Fruit fly (Drosophila melanogaster) whole organism, embryonic: ENCODE results near the gene Rpn1.
A peak's percentile ranks its signal among the peaks of the same experiment; 100 is the strongest.

Source experiments
- Abd-B ChIP-seq: fragments of 200-800 bp; sonication (Bioruptor generic); optimal IDR thresholded peaks from 2 replicates; lab custom pipeline; 2018; ENCODE audit warnings: missing biosample characterization, mild to moderate bottlenecking, missing genetic modification characterization, moderate library complexity
- Bgb ChIP-seq: fragments of 200-800 bp; sonication (Bioruptor generic); IDR thresholded peaks from 2 replicates; pipeline ENCODE4 v1.3.6; 2022; ENCODE audit warnings: missing biosample characterization, missing genetic modification characterization; ENCODE audit not compliant: partially characterized antibody
- CG10321 ChIP-seq: fragments of 200-800 bp; sonication (Bioruptor generic); IDR thresholded peaks from 2 replicates; pipeline ENCODE4 v1.3.6; 2022; ENCODE audit warnings: missing biosample characterization, missing genetic modification characterization
- CG14710 ChIP-seq: fragments of 200-800 bp; sonication (Bioruptor generic); optimal IDR thresholded peaks from 3 replicates; lab custom pipeline; 2019; ENCODE audit warnings: missing biosample characterization, mild to moderate bottlenecking, missing genetic modification characterization, moderate library complexity
- CG15514 ChIP-seq: fragments of 200-800 bp; sonication (Bioruptor generic); optimal IDR thresholded peaks from 3 replicates; lab custom pipeline; 2017; ENCODE audit warnings: missing biosample characterization, missing genetic modification characterization, mild to moderate bottlenecking, moderate library complexity, missing genetic modification reagents
- CG1603 ChIP-seq: fragments of 200-800 bp; sonication (Bioruptor generic); optimal IDR thresholded peaks from 2 replicates; lab custom pipeline; 2019; ENCODE audit warnings: missing biosample characterization, mild to moderate bottlenecking, missing genetic modification characterization, moderate library complexity
- CG17802 ChIP-seq: fragments of 200-800 bp; sonication (Bioruptor generic); optimal IDR thresholded peaks from 2 replicates; lab custom pipeline; 2018; ENCODE audit warnings: missing biosample characterization, mild to moderate bottlenecking, missing genetic modification characterization, moderate library complexity
- CG1792 ChIP-seq: fragments of 200-800 bp; sonication (Bioruptor generic); optimal IDR thresholded peaks from 2 replicates; lab custom pipeline; 2016; ENCODE audit warnings: missing biosample characterization, missing genetic modification characterization
- CG18011 ChIP-seq: fragments of 200-800 bp; sonication (Bioruptor generic); optimal IDR thresholded peaks from 2 replicates; lab custom pipeline; 2017; ENCODE audit warnings: missing biosample characterization, missing genetic modification characterization, mild to moderate bottlenecking, moderate library complexity, missing genotype
- CG18599 ChIP-seq: fragments of 200-800 bp; sonication (Bioruptor generic); optimal IDR thresholded peaks from 3 replicates; lab custom pipeline; 2017; ENCODE audit warnings: missing biosample characterization, missing genetic modification characterization, mild to moderate bottlenecking, moderate library complexity, missing genetic modification reagents
- CG2120 ChIP-seq: fragments of 200-800 bp; sonication (Bioruptor generic); optimal IDR thresholded peaks from 3 replicates; lab custom pipeline; 2016; ENCODE audit warnings: missing biosample characterization, missing genetic modification characterization
- CG2199 ChIP-seq: fragments of 200-800 bp; sonication (Bioruptor generic); IDR thresholded peaks from 3 replicates; pipeline ENCODE4 v1.3.6; 2022; ENCODE audit warnings: missing biosample characterization, missing genetic modification characterization
- CG30403 ChIP-seq: fragments of 200-800 bp; sonication (Bioruptor generic); optimal IDR thresholded peaks from 3 replicates; lab custom pipeline; 2016; ENCODE audit warnings: missing biosample characterization, missing genetic modification characterization
- CG32532 ChIP-seq: fragments of 200-800 bp; sonication (Bioruptor generic); IDR thresholded peaks from 2 replicates; pipeline ENCODE4 v1.3.6; 2022; ENCODE audit warnings: missing biosample characterization, missing genetic modification characterization
- CG4820 ChIP-seq: fragments of 200-800 bp; sonication (Bioruptor generic); optimal IDR thresholded peaks from 3 replicates; lab custom pipeline; 2016; ENCODE audit warnings: missing biosample characterization, missing genetic modification characterization
- CG7372 ChIP-seq: fragments of 200-800 bp; sonication (Bioruptor generic); IDR thresholded peaks from 2 replicates; pipeline ENCODE4 v1.3.6; 2022; ENCODE audit warnings: missing biosample characterization, missing genetic modification characterization
- CG7987 ChIP-seq: fragments of 200-800 bp; sonication (Bioruptor generic); optimal IDR thresholded peaks from 2 replicates; lab custom pipeline; 2018; ENCODE audit warnings: missing biosample characterization, mild to moderate bottlenecking, missing genetic modification characterization, moderate library complexity
- CG8281 ChIP-seq: fragments of 200-800 bp; sonication (Bioruptor generic); optimal IDR thresholded peaks from 2 replicates; lab custom pipeline; 2018; ENCODE audit warnings: missing biosample characterization, mild to moderate bottlenecking, missing genetic modification characterization, moderate library complexity
- CG8290 ChIP-seq, 3 experiments: fragments of 200-800 bp; sonication (Bioruptor generic); optimal IDR thresholded peaks; 2 replicates each; lab custom pipeline; 2016 to 2019; ENCODE audit warnings: missing biosample characterization in 3 of 3, missing genetic modification characterization in 3 of 3, mild to moderate bottlenecking in 2 of 3, moderate library complexity in 1 of 3
- CG9876 ChIP-seq: fragments of 200-800 bp; sonication (Bioruptor generic); optimal IDR thresholded peaks from 2 replicates; lab custom pipeline; 2016; ENCODE audit warnings: missing biosample characterization, missing genetic modification characterization
- D19B ChIP-seq: fragments of 200-800 bp; sonication (Bioruptor generic); optimal IDR thresholded peaks from 2 replicates; lab custom pipeline; 2017; ENCODE audit warnings: missing biosample characterization, mild to moderate bottlenecking, missing genetic modification characterization
- Dip2 ChIP-seq: fragments of 200-800 bp; sonication (Bioruptor generic); IDR thresholded peaks from 2 replicates; pipeline ENCODE4 v1.3.6; 2022; ENCODE audit warnings: missing biosample characterization, missing genetic modification characterization
- Drgx ChIP-seq: fragments of 200-800 bp; sonication (Bioruptor generic); IDR thresholded peaks from 2 replicates; pipeline ENCODE4 v1.3.6; 2022; ENCODE audit warnings: missing biosample characterization, missing genetic modification characterization
- Ets65A ChIP-seq: fragments of 200-800 bp; sonication (Bioruptor generic); peaks from one replicate; lab custom pipeline; 2016; ENCODE audit warnings: missing biosample characterization, missing genetic modification characterization
- Lpt ChIP-seq: fragments of >200 bp; optimal IDR thresholded peaks from 2 replicates; lab custom pipeline; 2018; ENCODE audit warnings: missing biosample characterization, missing genetic modification characterization
- Max ChIP-seq: fragments of 200-800 bp; sonication (Bioruptor generic); optimal IDR thresholded peaks from 2 replicates; lab custom pipeline; 2016; ENCODE audit warnings: missing biosample characterization, mild to moderate bottlenecking, missing genetic modification characterization
- Med ChIP-seq: fragments of 200-800 bp; sonication (Bioruptor generic); peaks from one replicate; lab custom pipeline; 2016; ENCODE audit warnings: missing biosample characterization, missing genetic modification characterization, mild to moderate bottlenecking, inconsistent platforms, moderate library complexity
- Side ChIP-seq: fragments of 200-800 bp; sonication (Bioruptor generic); optimal IDR thresholded peaks from 2 replicates; lab custom pipeline; 2016; ENCODE audit warnings: missing biosample characterization, missing genetic modification characterization
- ash1 ChIP-seq: fragments of 200-800 bp; sonication (Bioruptor generic); optimal IDR thresholded peaks from 2 replicates; lab custom pipeline; 2018; ENCODE audit warnings: missing biosample characterization, mild to moderate bottlenecking, missing genetic modification characterization
- cad ChIP-seq: fragments of >200 bp; optimal IDR thresholded peaks from 2 replicates; lab custom pipeline; 2017; ENCODE audit warnings: missing biosample characterization, missing genetic modification characterization
- cas ChIP-seq: fragments of 200-800 bp; sonication (Bioruptor generic); IDR thresholded peaks from 2 replicates; pipeline ENCODE4 v1.3.6; 2022; ENCODE audit warnings: missing biosample characterization, missing genetic modification characterization
- ci ChIP-seq: fragments of 200-800 bp; sonication (Bioruptor generic); IDR thresholded peaks from 3 replicates; pipeline ENCODE4 v1.3.6; 2022; ENCODE audit warnings: missing biosample characterization, missing genetic modification characterization
- exex ChIP-seq: fragments of 200-800 bp; sonication (Bioruptor generic); optimal IDR thresholded peaks from 4 replicates; lab custom pipeline; 2018; ENCODE audit warnings: missing biosample characterization, mild to moderate bottlenecking, missing genetic modification characterization, moderate library complexity
- fd96Cb ChIP-seq: fragments of 200-800 bp; sonication (Bioruptor generic); optimal IDR thresholded peaks from 2 replicates; lab custom pipeline; 2018; ENCODE audit warnings: missing biosample characterization, mild to moderate bottlenecking, missing genetic modification characterization, moderate library complexity
- fru ChIP-seq: fragments of >200 bp; optimal IDR thresholded peaks from 2 replicates; lab custom pipeline; 2017
- gcm ChIP-seq: fragments of 200-800 bp; sonication (Bioruptor generic); optimal IDR thresholded peaks from 2 replicates; lab custom pipeline; 2019; ENCODE audit warnings: missing biosample characterization, mild to moderate bottlenecking, missing genetic modification characterization, moderate library complexity
- grau ChIP-seq: fragments of 200-800 bp; optimal IDR thresholded peaks from 3 replicates; lab custom pipeline; 2019; ENCODE audit warnings: missing biosample characterization, mild to moderate bottlenecking, missing genetic modification characterization, moderate library complexity
- kay ChIP-seq: fragments of 200-800 bp; sonication (Bioruptor generic); optimal IDR thresholded peaks from 2 replicates; lab custom pipeline; 2016; ENCODE audit warnings: missing biosample characterization, missing genetic modification characterization
- lola ChIP-seq, 3 experiments: fragments of >200 bp in 2 of 3; fragments of 200-800 bp in 1 of 3; sonication (Bioruptor generic) in 1 of 3; optimal IDR thresholded peaks; 2 replicates each; lab custom pipeline; 2017 to 2019; ENCODE audit warnings: missing biosample characterization in 3 of 3, missing genetic modification characterization in 3 of 3, mild to moderate bottlenecking in 1 of 3, moderate library complexity in 1 of 3
- nom ChIP-seq: fragments of 200-800 bp; sonication (Bioruptor generic); optimal IDR thresholded peaks from 2 replicates; lab custom pipeline; 2017; ENCODE audit warnings: missing biosample characterization, missing genetic modification characterization, mild to moderate bottlenecking, moderate library complexity, missing genetic modification reagents
- pfk ChIP-seq: fragments of 200-800 bp; sonication (Bioruptor generic); optimal IDR thresholded peaks from 2 replicates; lab custom pipeline; 2018; ENCODE audit warnings: missing biosample characterization, mild to moderate bottlenecking, missing genetic modification characterization, moderate library complexity
- sens ChIP-seq: fragments of 200-800 bp; sonication (Bioruptor generic); peaks from one replicate; lab custom pipeline; 2016; ENCODE audit warnings: missing biosample characterization, missing genetic modification characterization
- sima ChIP-seq: fragments of 200-800 bp; sonication (Bioruptor generic); optimal IDR thresholded peaks from 2 replicates; lab custom pipeline; 2016; ENCODE audit warnings: missing biosample characterization, missing genetic modification characterization
- sisA ChIP-seq: fragments of 200-800 bp; sonication (Bioruptor generic); IDR thresholded peaks from 2 replicates; pipeline ENCODE4 v1.3.6; 2022; ENCODE audit warnings: missing biosample characterization, missing genetic modification characterization
- sug ChIP-seq: fragments of 200-800 bp; optimal IDR thresholded peaks from 2 replicates; lab custom pipeline; 2019; ENCODE audit warnings: missing biosample characterization, mild to moderate bottlenecking, missing genetic modification characterization, moderate library complexity
- tup ChIP-seq: fragments of 200-800 bp; sonication (Bioruptor generic); optimal IDR thresholded peaks from 2 replicates; lab custom pipeline; 2016; ENCODE audit warnings: missing biosample characterization, mild to moderate bottlenecking, missing genetic modification characterization, moderate library complexity
- z ChIP-seq: fragments of 200-800 bp; sonication (Bioruptor generic); IDR thresholded peaks from 3 replicates; pipeline ENCODE4 v1.3.6; 2022; ENCODE audit warnings: missing biosample characterization, missing genetic modification characterization

Rpn1 gene

DNA sequence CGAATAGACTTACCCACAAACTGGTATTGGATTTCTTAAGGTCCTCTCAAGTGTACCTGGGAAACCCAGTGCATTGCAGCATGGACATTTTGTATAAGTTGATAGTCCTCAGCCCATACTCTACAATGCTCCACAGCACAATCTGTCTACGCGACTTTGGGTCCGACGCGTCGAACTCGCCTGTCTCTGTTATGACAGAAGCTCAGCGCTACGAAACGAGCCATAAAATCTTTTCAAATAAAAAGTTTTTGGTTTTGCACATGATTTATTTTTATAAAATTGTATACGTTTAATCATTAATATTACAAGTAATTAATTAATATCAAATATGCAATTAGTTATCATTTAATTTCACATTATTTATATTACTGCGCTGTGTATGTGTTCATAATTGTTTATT is 47.6 kb upstream of the Rpn1 start:
- peak; percentile 95 for TF ChIP-seq CG18011 (GFP tag; lab: Kevin White, UChicago)
- no peak for TF ChIP-seq Abd-B (GFP tag; lab: Kevin White, UChicago)
- TF ChIP-seq cad (GFP tag; lab: Kevin White, UChicago) = peak; percentile 69
- TF ChIP-seq CG8281 (tag; lab: Kevin White, UChicago) = no peak
- TF ChIP-seq Ets65A (GFP tag; lab: Kevin White, UChicago) = peak; percentile 48

- TF ChIP-seq grau (peak; percentile 67), D19B (peak; percentile 25), sima (GFP tag; lab: Kevin White, UChicago) (no peak), CG32532 (GFP tag; lab: Robert Waterston, UW) (0 out of 2 replicates have a peak, but pooled peaks have one; percentile 14), gcm (GFP tag; lab: Kevin White, UChicago) (peak; percentile 61), ci (GFP tag; lab: Robert Waterston, UW) (0 out of 3 replicates have a peak, but pooled peaks have one; percentile 7), CG15514 (no peak), sug (tag; lab: Kevin White, UChicago) (no peak), kay (GFP tag; lab: Kevin White, UChicago) (no peak), CG14710 (tag; lab: Kevin White, UChicago) (no peak), Dip2 (GFP tag; lab: Robert Waterston, UW) (no peak), Med (GFP tag; lab: Kevin White, UChicago) (peak; percentile 68), lola (GFP tag; optimal IDR thresholded peaks at IDR 0.05; lab: Kevin White, UChicago) (no peak), Side (no peak), sens (GFP tag; lab: Kevin White, UChicago) (peak; percentile 53), sisA (GFP tag; lab: Robert Waterston, UW) (no peak), exex (tag; lab: Kevin White, UChicago) (peak; percentile 10), nom (GFP tag; lab: Kevin White, UChicago) (peak; percentile 63), CG2199 (GFP tag; lab: Robert Waterston, UW) (0 out of 3 replicates have a peak, but pooled peaks have one; percentile 8), Lpt (GFP tag; lab: Kevin White, UChicago) (no peak), Drgx (GFP tag; lab: Robert Waterston, UW) (peak; percentile 14; the same call in 1 of the 2 replicates), fru (lab: Kevin White, UChicago) (no peak), CG10321 (no peak), CG2120 (peak; percentile 48), CG18599 (peak; percentile 25), fd96Cb (tag; lab: Kevin White, UChicago) (no peak), CG4820 (GFP tag; lab: Kevin White, UChicago) (no peak)
Observed at dm6 chr3L:19869698-19870097, 45.2 kb upstream of the Rpn1 start.

DNA sequence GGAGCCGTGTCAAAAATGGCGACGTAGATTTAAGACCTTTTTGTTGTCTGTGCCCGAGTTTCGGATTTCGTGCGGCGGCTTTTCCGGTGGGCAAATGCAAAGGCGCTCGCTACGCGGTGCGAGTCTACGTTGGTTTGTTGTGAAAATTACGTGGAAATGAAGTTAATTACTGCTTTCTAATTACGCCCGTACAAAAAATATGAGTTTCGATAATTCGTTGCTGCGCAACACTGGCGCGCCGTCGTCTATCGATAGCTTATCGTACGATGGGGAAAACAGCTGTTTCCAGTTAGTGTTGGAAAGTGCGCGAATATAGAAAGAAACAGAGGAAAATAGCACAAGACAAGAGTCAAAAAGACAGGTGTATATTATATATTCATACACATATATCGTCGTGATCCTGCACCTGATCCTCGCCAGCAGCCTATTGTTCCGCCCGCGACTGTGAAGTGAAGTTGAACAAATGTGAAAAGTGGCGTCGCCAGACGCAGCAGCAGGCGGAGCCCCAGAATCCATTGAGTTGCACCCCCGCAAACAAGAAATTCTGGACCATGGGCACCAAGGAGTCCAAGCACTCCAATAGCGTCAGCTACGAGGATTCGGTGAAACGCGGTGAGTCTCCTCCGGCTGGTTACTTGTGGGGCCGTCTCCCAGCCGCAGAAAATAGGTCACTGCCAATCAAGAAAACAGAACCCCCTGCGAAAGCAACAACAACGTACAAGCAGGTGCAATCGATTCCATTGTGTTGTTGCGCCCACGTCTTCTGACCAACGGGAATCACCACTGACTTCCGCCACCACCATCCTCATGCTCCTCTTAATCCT is 43.8 kb upstream of the Rpn1 start, which contains the start of the genes Rab8 and Usp32:
Rab8 (minus strand) TSS at position 236 of the 824 bp plus-strand sequence.
Usp32 (plus strand) TSS at position 297 of the 824 bp plus-strand sequence.
- TF ChIP-seq CG30403 (GFP tag; lab: Kevin White, UChicago) (peak; percentile 70), ash1 (peak; percentile 79), CG2120 (peak; percentile 86), pfk (GFP tag; lab: Kevin White, UChicago) (peak; percentile 57), CG9876 (GFP tag; lab: Kevin White, UChicago) (peak; percentile 64), CG1603 (tag; lab: Kevin White, UChicago) (no peak), CG7987 (GFP tag; lab: Kevin White, UChicago) (peak; percentile 67), CG7372 (GFP tag; lab: Robert Waterston, UW) (no peak), z (GFP tag; lab: Robert Waterston, UW) (no peak), Ets65A (GFP tag; lab: Kevin White, UChicago) (peak; percentile 96), Max (GFP tag; lab: Kevin White, UChicago) (peak; percentile 57), sisA (GFP tag; lab: Robert Waterston, UW) (no peak), CG8290 (GFP tag; optimal IDR thresholded peaks at IDR 0.05; lab: Kevin White, UChicago) (peak; percentile 21), CG8290 (tag; optimal IDR thresholded peaks at IDR 0.05; lab: Kevin White, UChicago) (no peak), tup (GFP tag; lab: Kevin White, UChicago) (peak; percentile 38), cas (GFP tag; lab: Robert Waterston, UW) (peak; percentile 48; the same call in 1 of the 2 replicates), CG1792 (GFP tag; lab: Kevin White, UChicago) (peak; percentile 29), Bgb (GFP tag; lab: Robert Waterston, UW) (peak; percentile 89), CG17802 (tag; lab: Kevin White, UChicago) (no peak)
